Worm (Caenorhabditis elegans) whole organism, midembryonic: ENCODE measurements around the gene vps-29.

Source experiments
- T22C8.4 ChIP-seq: fragments of 200-800 bp; sonication (Bioruptor generic); IDR thresholded peaks from 2 replicates; pipeline ENCODE4 v1.3.6; 2022; ENCODE audit warnings: missing genetic modification characterization, missing compliant biosample characterization
- cog-1 ChIP-seq: sonication (generic microtip); optimal IDR thresholded peaks from 2 replicates; lab custom pipeline; 2016; ENCODE audit warnings: missing genetic modification characterization, missing compliant biosample characterization
- flt-1 ChIP-seq: fragments of 200-800 bp; sonication (Bioruptor generic); IDR thresholded peaks from 2 replicates; pipeline ENCODE4 v1.3.6; 2022; ENCODE audit warnings: missing genetic modification characterization, missing compliant biosample characterization
- klf-2 ChIP-seq: fragments of 200-800 bp; sonication (Bioruptor generic); conservative IDR thresholded peaks from 2 replicates; pipeline ENCODE4 v1.3.6; 2022; ENCODE audit warnings: missing genetic modification reagents, missing genetic modification characterization, missing compliant biosample characterization
- med-1 ChIP-seq: sonication (generic microtip); optimal IDR thresholded peaks from 2 replicates; lab custom pipeline; 2017; ENCODE audit warnings: missing genetic modification characterization, mild to moderate bottlenecking, missing compliant biosample characterization, antibody characterized with exemption, missing genetic modification reagents; ENCODE audit not compliant: insufficient read depth
- tab-1 ChIP-seq: fragments of 200-800 bp; sonication (Bioruptor generic); IDR thresholded peaks from 2 replicates; pipeline ENCODE4 v1.3.6; 2022; ENCODE audit warnings: missing genetic modification characterization, missing compliant biosample characterization
- ztf-23 ChIP-seq: fragments of 200-800 bp; sonication (Bioruptor generic); IDR thresholded peaks from 2 replicates; pipeline ENCODE4 v1.3.6; 2022; ENCODE audit warnings: missing genetic modification reagents, missing genetic modification characterization, missing compliant biosample characterization
- ztf-29 ChIP-seq: fragments of 200-800 bp; sonication (Bioruptor generic); IDR thresholded peaks from 2 replicates; pipeline ENCODE4 v1.3.6; 2022; ENCODE audit warnings: missing genetic modification reagents, missing genetic modification characterization, missing compliant biosample characterization

- TF ChIP-seq flt-1 (GFP tag; lab: Robert Waterston, UW) (no peak), tab-1 (GFP tag; lab: Robert Waterston, UW) (no peak), cog-1 (tag; lab: Kevin White, UChicago) (no peak), med-1 (no peak), klf-2 (no peak), ztf-23 (GFP tag; lab: Robert Waterston, UW) (no peak), T22C8.4 (GFP tag; lab: Robert Waterston, UW) (no peak), ztf-29 (GFP tag; lab: Robert Waterston, UW) (no peak)
Observed at ce11 chrIII:10150710-10151109, 37.9 kb upstream of the vps-29 start.
